Fruit fly (Drosophila melanogaster): Measurements from ENCODE around the gene Cdc14.

Gene Cdc14

DNA sequence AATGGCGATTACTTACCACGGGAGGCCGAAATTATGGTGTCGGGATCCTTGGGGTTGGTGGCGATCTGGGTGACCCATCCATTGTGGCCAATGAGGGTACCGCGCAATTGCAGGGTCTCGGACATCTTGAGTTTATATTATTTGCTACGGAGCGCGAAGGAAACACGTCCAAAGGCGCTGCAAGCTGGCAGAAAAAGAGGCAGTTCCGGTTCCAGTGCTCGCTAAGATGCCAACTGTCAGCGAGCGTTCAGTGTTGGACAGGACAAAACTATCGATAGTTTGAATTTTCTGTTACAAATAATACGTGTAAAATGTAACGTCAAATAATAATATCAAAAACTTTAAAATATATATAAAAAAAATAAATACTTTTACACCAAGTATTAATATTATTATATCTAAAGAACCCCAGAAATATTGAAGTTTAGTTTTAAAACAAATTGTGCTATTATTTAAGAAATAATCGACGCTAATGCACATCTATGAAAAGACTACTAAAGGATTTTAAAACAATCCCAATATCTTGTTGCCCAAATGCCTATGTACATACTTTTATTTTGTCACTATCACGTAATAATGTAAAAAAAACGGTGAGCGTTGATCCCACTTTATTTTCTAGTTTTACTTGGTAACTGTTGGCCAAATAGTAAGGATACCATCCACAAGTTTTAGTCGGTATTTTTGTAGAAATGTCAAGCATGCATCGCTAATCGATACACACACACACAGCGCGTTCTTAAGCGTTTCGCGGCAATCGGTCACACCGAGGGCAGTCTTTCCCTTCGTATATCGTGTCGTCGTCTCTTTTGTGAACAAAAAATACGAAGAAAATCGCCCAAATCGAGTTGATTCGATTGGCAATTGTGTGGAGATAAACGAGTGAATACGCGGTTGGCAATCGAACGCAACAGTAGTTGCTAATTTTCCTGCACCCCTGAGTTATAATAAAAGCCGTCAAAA is 16.8 kb upstream of the Cdc14 start, which contains the start of the genes Rack1 and mts:
Gene Rack1 (minus strand): TSS at position 271 of the 960 bp plus-strand sequence.
Gene mts (plus strand): TSS at position 606 of the 960 bp plus-strand sequence.
- TF ChIP-seq insv (optimal IDR thresholded peaks at IDR 0.05) (no peak), ttk (optimal IDR thresholded peaks at IDR 0.05) (no peak), Myc (optimal IDR thresholded peaks at IDR 0.05) (no peak), h (optimal IDR thresholded peaks at IDR 0.05) (no peak), Sin3A (optimal IDR thresholded peaks at IDR 0.05) (no peak), psq (optimal IDR thresholded peaks at IDR 0.05) (no peak)

DNA sequence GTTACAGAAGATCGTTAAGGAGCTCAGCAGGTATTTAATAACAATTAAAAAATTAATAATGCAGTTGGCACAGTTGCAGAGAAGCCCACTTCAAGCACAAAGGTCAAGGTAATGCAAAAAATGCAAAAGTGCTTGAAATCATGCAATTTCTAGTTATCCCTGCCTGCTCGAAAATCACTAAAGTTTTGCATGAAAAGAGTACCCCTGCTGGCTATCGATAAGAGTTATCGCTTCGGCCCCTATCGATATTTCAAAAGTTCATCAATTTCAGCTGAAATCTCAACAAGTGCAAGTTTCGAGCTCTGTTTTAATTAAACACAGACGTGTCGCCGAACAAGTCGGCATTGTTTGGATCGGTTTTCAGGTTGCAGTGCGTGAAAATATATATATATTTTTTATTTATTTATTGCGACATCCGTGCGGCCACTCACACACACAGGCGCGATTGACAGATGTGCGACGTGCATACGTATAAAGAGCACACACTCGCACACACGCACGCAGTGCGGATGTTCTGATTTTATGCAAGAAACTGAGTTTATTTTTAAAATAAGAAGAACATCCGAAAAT is 10.9 kb upstream of the Cdc14 start:
- TF ChIP-seq insv (optimal IDR thresholded peaks at IDR 0.05) (no peak), Sin3A (optimal IDR thresholded peaks at IDR 0.05) (no peak), h (optimal IDR thresholded peaks at IDR 0.05) (no peak), ttk (optimal IDR thresholded peaks at IDR 0.05) (no peak), Myc (optimal IDR thresholded peaks at IDR 0.05) (no peak), psq (optimal IDR thresholded peaks at IDR 0.05) (no peak)

DNA sequence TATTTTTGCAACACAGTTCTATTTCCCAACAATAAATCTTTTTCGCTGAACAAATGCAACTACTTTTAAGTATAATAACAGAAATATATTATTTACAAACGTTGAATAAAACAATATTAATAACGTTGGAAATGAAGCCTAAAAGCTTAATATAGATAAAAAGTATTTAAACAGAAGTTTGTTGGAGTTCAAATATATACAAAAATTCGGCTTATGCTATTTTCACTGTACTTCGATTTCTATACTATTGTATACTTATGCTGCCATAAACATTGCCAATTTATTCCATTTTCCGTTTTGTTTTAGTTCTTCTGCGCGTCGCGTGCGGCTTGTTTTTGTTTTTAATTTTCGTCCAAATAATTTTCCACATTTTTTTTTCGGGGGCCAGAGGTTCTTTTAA is 10.3 kb upstream of the Cdc14 start, which contains the start of gene CG7115:
Gene CG7115 (plus strand): TSS at position 301 of the 400 bp plus-strand sequence.
- no peak for TF ChIP-seq h (optimal IDR thresholded peaks at IDR 0.05)
- no peak for TF ChIP-seq ttk (optimal IDR thresholded peaks at IDR 0.05)

DNA sequence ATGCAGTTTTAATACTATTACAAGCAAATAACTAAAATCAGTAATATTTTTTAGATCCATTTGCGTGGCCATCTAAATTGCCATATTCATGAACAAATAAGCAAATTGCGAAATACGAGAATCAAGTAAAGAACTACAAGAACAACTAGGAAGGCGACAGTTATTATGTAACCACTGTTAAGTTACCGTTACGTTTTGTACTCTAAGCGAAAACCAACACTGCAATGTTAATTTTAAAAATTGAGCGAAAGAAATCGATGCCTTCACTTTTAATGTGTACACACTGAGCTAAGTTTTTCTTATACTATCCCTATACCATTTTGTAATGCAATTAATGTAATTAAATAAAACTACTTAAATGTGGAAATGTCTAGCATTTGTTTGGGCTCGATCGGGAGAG is 9.9 kb upstream of the Cdc14 start:
- TF ChIP-seq insv (optimal IDR thresholded peaks at IDR 0.05) (no peak), ttk (optimal IDR thresholded peaks at IDR 0.05) (no peak), Sin3A (optimal IDR thresholded peaks at IDR 0.05) (no peak), Myc (optimal IDR thresholded peaks at IDR 0.05) (no peak)

DNA sequence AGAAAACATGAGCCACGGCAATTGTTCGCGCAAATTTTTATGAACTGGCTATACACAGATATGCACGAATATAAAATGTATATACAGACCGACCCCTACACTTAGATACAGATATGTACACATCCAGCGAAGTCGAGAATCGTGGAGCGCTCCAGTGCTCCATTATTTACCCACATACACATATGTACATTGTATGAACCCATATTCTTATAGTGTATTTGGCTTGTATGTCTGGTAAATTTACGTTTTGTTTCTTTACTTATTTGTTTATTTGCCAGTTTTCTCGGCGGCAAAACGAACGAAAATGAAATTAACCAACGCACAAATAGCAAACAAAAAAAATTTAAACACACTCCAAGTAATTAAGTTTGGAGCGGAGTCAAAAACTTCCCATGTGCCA is 2.9 kb upstream of the Cdc14 start:
- no peak for TF ChIP-seq ttk (optimal IDR thresholded peaks at IDR 0.05)
- no peak for TF ChIP-seq Sin3A (optimal IDR thresholded peaks at IDR 0.05)
- no peak for TF ChIP-seq h (optimal IDR thresholded peaks at IDR 0.05)
- no peak for TF ChIP-seq insv (optimal IDR thresholded peaks at IDR 0.05)
- TF ChIP-seq Myc (optimal IDR thresholded peaks at IDR 0.05), result no peak
- TF ChIP-seq psq (optimal IDR thresholded peaks at IDR 0.05), result no peak

DNA sequence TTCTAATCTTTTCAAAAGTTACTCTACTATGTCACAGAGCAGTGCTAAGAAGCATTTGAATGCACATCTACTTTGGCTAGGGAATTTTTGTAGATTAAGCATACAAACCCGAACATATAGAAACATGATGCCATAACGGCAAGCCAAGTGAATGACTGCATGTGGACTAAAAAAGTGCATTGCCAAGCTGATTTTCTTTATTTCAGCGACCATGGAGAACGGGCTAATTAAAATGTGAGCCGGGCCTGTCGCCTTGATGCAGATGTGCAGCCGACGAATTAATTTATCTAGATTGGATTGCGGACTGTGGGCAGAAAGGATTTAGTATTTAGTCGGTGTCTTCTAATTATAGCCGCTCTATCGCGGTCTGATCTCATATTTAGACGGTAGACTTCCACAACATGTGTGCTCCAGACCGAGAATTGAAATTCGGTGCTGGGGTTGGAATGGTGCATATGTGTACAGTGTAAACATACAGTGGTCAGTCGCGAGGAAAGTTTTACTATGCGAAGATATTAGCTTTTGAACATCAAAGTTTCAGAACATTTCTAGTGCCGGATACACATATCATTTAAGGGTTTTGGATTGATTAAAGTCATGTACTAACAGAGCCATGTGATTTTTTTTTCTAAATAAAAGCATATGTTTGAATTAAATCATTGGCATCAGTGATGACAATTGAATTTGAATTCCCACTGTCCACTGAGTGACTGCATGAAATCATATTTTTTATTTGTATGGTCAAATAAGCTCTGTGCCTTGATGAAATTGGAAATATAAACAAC is 2.2 kb upstream of the Cdc14 start:
- TF ChIP-seq psq (optimal IDR thresholded peaks at IDR 0.05) (no peak), h (optimal IDR thresholded peaks at IDR 0.05) (no peak), ttk (optimal IDR thresholded peaks at IDR 0.05) (no peak), Sin3A (optimal IDR thresholded peaks at IDR 0.05) (no peak), Myc (optimal IDR thresholded peaks at IDR 0.05) (no peak), insv (optimal IDR thresholded peaks at IDR 0.05) (no peak)

DNA sequence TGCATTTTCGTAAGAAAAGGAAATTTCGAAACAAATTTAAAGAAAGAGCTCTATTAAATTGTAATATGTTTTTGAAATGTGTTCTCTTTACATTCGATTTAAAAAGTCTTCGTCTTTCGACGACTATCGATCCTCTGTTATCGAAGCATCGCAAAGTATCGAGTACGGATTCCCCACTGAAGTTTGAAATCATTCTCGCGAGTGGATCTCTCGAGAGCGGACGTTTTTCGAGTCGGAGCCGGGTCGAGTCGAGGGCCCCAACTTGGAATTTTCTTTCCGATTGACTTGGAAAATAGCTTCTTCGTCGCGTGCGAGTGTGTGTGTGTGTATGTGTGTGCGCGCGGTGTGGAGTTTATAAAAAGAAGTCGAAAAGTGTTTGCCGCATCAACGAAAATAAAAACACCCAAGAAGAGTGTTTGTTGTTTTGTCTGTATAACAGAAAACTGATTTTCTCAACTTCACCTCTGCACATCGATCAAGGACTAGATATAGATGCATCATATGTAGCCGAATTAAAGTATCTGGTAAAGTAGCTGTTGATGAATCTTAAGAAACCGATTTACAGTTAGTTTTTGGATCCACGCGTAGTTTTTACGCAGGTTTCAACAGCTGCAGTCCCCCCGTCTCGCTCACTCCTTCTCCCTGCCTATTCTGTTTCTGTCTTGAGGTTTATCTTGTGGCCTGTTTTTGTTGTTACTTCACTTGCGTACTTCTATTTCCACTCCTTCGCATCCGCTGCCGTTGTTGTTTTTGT is 923 bp upstream of the Cdc14 start, which contains the start of gene LanB1:
Gene LanB1 (plus strand): TSS at position 190 of the 754 bp plus-strand sequence.
- no peak for TF ChIP-seq insv (optimal IDR thresholded peaks at IDR 0.05)
- no peak for TF ChIP-seq Sin3A (optimal IDR thresholded peaks at IDR 0.05)

DNA sequence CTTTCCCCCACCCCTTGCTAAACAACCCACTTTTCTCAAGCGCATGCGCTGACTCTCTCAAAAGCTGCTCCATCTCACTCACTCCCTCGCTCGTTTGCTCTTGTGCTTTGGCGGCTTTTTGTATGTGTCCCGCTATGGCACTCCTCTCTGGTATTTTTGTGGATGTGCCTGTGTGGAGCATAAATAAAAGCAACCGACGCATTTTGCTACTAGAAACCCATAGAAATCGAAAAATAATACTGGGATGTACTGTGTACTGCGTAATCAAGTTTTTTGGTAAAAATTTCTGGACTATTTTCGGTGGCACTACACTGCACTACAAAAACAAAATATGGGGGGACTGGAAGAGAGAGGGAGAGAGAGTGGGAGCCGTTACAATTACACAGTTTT is 809 bp downstream of the Cdc14 start:
- TF ChIP-seq Myc (optimal IDR thresholded peaks at IDR 0.05), result no peak
- TF ChIP-seq Sin3A (optimal IDR thresholded peaks at IDR 0.05), result no peak
- no peak for TF ChIP-seq ttk (optimal IDR thresholded peaks at IDR 0.05)
- no peak for TF ChIP-seq h (optimal IDR thresholded peaks at IDR 0.05)
- TF ChIP-seq insv (optimal IDR thresholded peaks at IDR 0.05), result no peak
- TF ChIP-seq psq (optimal IDR thresholded peaks at IDR 0.05), result no peak

DNA sequence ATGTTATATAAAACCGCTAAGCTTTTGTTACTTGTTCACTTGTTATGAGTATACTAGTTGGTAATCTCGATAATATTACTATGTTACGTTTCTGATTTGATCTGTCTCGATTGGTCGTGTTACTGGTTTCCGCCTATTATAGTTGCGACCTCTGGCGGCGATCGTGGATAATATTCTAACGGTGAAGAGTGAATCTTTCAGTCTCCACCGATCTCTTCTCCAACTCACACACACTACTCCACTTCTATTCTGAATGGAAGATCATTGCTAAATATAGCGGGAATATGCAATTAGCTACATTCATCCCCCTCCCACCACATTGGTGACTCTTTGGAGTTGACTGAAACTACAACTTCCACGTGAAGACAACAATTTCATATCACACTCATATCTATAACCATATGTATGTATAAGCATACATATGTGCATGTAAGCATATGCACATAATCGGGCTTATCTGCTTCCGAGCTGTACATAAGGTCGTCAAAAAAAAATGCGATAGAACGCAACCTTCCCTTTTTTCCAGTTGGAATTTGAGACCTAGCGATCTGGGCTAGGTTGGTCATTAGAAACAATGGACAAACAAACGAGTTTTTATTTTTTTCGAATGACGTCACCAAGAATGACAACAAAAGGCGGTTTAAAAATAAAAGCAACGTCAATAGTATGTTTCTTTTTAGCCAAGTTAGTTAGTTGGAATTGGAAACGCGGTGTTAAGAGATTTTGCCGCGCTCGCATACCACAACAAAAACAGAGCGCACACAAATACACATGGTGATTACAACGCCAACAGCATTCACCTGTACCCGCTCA is 1.4 kb downstream of the Cdc14 start:
- no peak for TF ChIP-seq psq (optimal IDR thresholded peaks at IDR 0.05)
- no peak for TF ChIP-seq insv (optimal IDR thresholded peaks at IDR 0.05)
- TF ChIP-seq ttk (optimal IDR thresholded peaks at IDR 0.05), result no peak
- TF ChIP-seq Sin3A (optimal IDR thresholded peaks at IDR 0.05), result no peak
- no peak for TF ChIP-seq h (optimal IDR thresholded peaks at IDR 0.05)
- no peak for TF ChIP-seq Myc (optimal IDR thresholded peaks at IDR 0.05)

DNA sequence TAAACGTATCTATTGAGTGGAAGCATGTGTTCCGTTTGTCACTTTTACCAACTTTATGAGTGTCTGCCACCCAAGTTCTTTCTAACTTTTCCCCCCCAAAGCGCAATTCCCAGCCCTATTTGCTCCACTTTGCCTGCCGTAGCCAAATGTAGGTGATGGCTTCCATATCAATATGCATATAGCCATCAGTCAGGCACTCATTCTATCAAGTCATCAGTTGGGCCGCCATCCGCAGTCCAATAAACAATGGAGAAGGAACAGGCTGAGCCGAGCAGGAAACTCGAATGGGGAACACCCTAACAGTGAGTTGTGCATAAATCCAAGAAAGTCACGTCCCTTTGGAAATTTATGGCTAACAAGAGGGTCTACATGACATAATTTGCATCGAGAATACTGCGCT is 2.9 kb downstream of the Cdc14 start:
- TF ChIP-seq Sin3A (optimal IDR thresholded peaks at IDR 0.05), result no peak

DNA sequence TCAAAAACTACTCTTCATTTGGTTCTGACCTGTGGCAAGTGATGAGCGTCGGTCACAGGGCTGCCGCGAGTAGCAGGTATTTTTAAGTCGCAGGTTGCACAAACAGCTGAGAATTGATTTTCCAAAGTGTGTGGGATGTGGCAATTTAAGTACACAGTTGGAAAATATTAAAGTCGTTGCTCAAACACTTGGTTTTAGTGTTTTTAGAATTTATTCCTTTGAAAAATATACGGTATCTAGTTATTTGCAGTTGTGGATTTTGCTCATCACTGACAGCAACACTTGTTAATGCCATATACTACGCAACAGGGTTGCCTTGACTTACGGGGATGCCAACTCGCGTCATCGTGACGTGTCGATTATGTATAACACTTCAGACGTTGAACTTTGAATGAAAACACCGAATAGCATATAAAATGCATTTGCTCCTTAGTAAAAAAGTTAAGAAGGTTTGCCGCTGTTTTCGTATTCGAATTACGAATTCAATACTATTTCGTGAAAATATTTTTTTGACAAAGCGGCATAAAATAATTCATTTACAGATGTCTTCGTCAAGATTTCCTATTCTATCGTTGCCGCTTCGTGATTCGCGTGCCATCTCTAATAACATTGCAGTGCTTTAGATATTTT is 10.6 kb downstream of the Cdc14 start, which contains the start of the genes Herp and r2d2:
Gene Herp (minus strand): TSS at position 255 of the 630 bp plus-strand sequence.
Gene r2d2 (plus strand): TSS at position 344 of the 630 bp plus-strand sequence.
- TF ChIP-seq ttk (optimal IDR thresholded peaks at IDR 0.05), result no peak
- no peak for TF ChIP-seq insv (optimal IDR thresholded peaks at IDR 0.05)
- no peak for TF ChIP-seq psq (optimal IDR thresholded peaks at IDR 0.05)
- TF ChIP-seq Sin3A (optimal IDR thresholded peaks at IDR 0.05), result no peak
